Worm (Caenorhabditis elegans) whole organism, L1 larva: Measurements from ENCODE around the gene K02F6.3.
"Not testable (repeated sequence)": the region's sequence is repeated elsewhere in the genome, so short reads cannot be mapped to it uniquely, and the experiment has no call there.

ENCODE experiments used
- C16A3.4 ChIP-seq: fragments of 150-350 bp; optimal IDR thresholded peaks from 2 replicates; lab custom pipeline; 2014; ENCODE audit warnings: missing biosample characterization, missing genetic modification characterization
- F16B12.6 ChIP-seq: fragments of 150-350 bp; optimal IDR thresholded peaks from 2 replicates; lab custom pipeline; 2014; ENCODE audit warnings: missing biosample characterization, missing genetic modification characterization
- ceh-63 ChIP-seq: fragments of 200-800 bp; sonication (Bioruptor generic); optimal IDR thresholded peaks from 2 replicates; lab custom pipeline; 2018; ENCODE audit warnings: mild to moderate bottlenecking, missing genetic modification characterization, missing compliant biosample characterization
- elt-2 ChIP-seq: sonication (generic microtip); optimal IDR thresholded peaks from 2 replicates; lab custom pipeline; 2016; ENCODE audit warnings: missing genetic modification characterization, mild to moderate bottlenecking, inconsistent platforms, missing compliant biosample characterization, missing genetic modification reagents
- fkh-8 ChIP-seq: sonication (generic microtip); optimal IDR thresholded peaks from 2 replicates; lab custom pipeline; 2016; ENCODE audit warnings: mild to moderate bottlenecking, missing genetic modification characterization, missing compliant biosample characterization
- mef-2 ChIP-seq: fragments of 150-350 bp; optimal IDR thresholded peaks from 2 replicates; lab custom pipeline; 2014; ENCODE audit warnings: missing biosample characterization, missing genetic modification characterization
- nhr-11 ChIP-seq: fragments of 150-350 bp; optimal IDR thresholded peaks from 2 replicates; lab custom pipeline; 2014; ENCODE audit warnings: missing biosample characterization, missing genetic modification characterization
- swsn-7 ChIP-seq: sonication (generic microtip); optimal IDR thresholded peaks from 2 replicates; lab custom pipeline; 2016; ENCODE audit warnings: missing genetic modification characterization, missing compliant biosample characterization

The K02F6.3 gene

DNA sequence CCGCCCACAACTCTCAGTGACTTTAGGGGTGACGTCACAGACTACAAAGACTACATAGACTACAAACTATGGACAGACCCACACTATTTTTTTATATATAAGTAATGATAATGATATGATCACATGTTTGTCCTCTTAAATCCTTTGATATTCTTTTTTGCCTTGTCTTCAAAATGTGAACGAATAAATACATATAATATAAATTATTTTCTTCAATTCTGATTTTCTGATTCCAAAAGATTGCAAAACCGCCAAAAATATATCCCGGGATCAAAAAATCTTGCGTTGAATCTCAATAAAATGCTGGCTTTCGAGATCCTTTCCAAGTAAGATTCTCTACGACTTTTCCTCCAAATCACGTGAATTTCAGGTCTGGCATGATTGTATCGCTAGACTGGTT lies 54.2 kb downstream of the K02F6.3 start, which contains the start of gene F33H12.1:
TSS of gene F33H12.1 (plus strand) at position 301 of the 400 bp plus-strand sequence.
- not testable (repeated sequence) for TF ChIP-seq F16B12.6, nhr-11, mef-2 (tag; lab: Kevin White, UChicago)

DNA sequence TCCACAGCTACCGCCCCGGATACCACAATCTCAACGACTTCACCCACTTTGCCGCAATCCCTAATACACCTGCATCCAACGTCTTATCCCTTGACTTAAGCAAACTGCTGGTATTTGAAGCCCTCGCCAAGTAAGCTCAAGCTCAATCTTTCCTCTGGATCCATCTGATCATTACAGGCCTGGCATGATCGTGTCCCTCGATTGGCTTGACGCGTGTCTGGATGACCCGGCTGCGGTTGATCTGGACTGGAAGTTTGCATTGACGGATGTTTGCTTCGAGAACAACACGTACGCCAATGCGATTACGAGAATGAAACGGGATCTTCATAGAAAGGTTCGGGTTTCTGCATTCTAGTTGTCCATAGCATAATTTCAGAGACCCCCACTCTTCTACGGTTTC lies 54.9 kb downstream of the K02F6.3 start:
- TF ChIP-seq swsn-7 (tag; lab: Kevin White, UChicago) (no peak), ceh-63 (no peak), elt-2 (tag; lab: Kevin White, UChicago) (no peak), C16A3.4 (tag; lab: Kevin White, UChicago) (no peak), fkh-8 (tag; lab: Kevin White, UChicago) (no peak)
